Fruit fly (Drosophila melanogaster) whole organism, prepupa: Measurements from ENCODE around the gene Ppt1.

Experiments used
- CG11294 ChIP-seq: fragments of 200-800 bp; sonication (Bioruptor generic); IDR thresholded peaks from 2 replicates; pipeline ENCODE4 v1.3.6; 2022; ENCODE audit warnings: missing biosample characterization, missing genetic modification characterization
- CG11762 ChIP-seq: fragments of 200-800 bp; sonication (Bioruptor generic); optimal IDR thresholded peaks from 3 replicates; lab custom pipeline; 2016; ENCODE audit warnings: missing biosample characterization, missing genetic modification characterization; ENCODE audit not compliant: insufficient read depth
- CG16779 ChIP-seq: fragments of 200-800 bp; sonication (Bioruptor generic); optimal IDR thresholded peaks from 3 replicates; lab custom pipeline; 2017; ENCODE audit warnings: missing biosample characterization, mild to moderate bottlenecking, missing genetic modification characterization
- CG3032 ChIP-seq: fragments of 200-800 bp; optimal IDR thresholded peaks from 2 replicates; lab custom pipeline; 2019; ENCODE audit warnings: missing biosample characterization, mild to moderate bottlenecking, missing genetic modification characterization, moderate library complexity
- CG34406 ChIP-seq: fragments of 200-800 bp; sonication (Bioruptor generic); optimal IDR thresholded peaks from 3 replicates; lab custom pipeline; 2016; ENCODE audit warnings: missing biosample characterization, missing genetic modification characterization
- CG6854 ChIP-seq: fragments of 200-800 bp; sonication (Bioruptor generic); optimal IDR thresholded peaks from 2 replicates; lab custom pipeline; 2017; ENCODE audit warnings: missing biosample characterization, mild to moderate bottlenecking, missing genetic modification characterization
- OdsH ChIP-seq: fragments of 200-800 bp; sonication (Bioruptor generic); optimal IDR thresholded peaks from 3 replicates; lab custom pipeline; 2016; ENCODE audit warnings: missing biosample characterization, missing genetic modification characterization
- Sox14 ChIP-seq: fragments of 200-800 bp; sonication (Bioruptor generic); optimal IDR thresholded peaks from 3 replicates; lab custom pipeline; 2016; ENCODE audit warnings: missing biosample characterization, missing genetic modification characterization
- dac ChIP-seq: fragments of 200-800 bp; sonication (Bioruptor generic); optimal IDR thresholded peaks from 2 replicates; lab custom pipeline; 2017; ENCODE audit warnings: missing biosample characterization, mild to moderate bottlenecking, missing genetic modification characterization
- fd59A ChIP-seq: fragments of 200-800 bp; sonication (Bioruptor generic); optimal IDR thresholded peaks from 2 replicates; lab custom pipeline; 2017; ENCODE audit warnings: missing biosample characterization, mild to moderate bottlenecking, missing genetic modification characterization, missing genetic modification reagents
- lz ChIP-seq: fragments of 200-800 bp; sonication (Bioruptor generic); optimal IDR thresholded peaks from 3 replicates; lab custom pipeline; 2016; ENCODE audit warnings: missing biosample characterization, missing genetic modification characterization
- net ChIP-seq: fragments of 200-800 bp; sonication (Bioruptor generic); optimal IDR thresholded peaks from 3 replicates; lab custom pipeline; 2016; ENCODE audit warnings: missing biosample characterization, missing genetic modification characterization
- spab ChIP-seq: fragments of 200-800 bp; sonication (Bioruptor generic); optimal IDR thresholded peaks from 2 replicates; lab custom pipeline; 2017; ENCODE audit warnings: missing biosample characterization, mild to moderate bottlenecking, missing genetic modification characterization, missing genetic modification reagents
- vri ChIP-seq: fragments of 200-800 bp; sonication (Bioruptor generic); optimal IDR thresholded peaks from 3 replicates; lab custom pipeline; 2016; ENCODE audit warnings: missing biosample characterization, mild to moderate bottlenecking, missing genetic modification characterization

DNA sequence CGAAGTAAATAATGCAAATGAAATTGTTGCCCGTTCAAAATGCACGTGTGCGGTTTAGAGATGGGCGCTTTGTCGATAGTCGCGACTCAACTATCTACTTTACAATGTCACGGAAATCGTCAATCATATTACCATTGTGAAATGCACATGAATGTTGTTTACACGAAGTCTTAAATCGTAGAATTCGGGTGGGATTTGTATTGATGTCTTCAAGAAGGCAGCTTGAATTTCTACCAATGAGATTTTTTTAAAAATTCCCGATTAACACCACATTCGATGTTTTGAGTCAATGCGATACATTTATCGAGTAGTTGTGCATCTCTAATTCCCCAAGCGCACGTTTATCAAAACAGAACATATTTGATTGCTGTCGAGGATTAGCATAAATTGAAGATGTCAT lies 30.2 kb upstream of the Ppt1 start, which contains the start of gene CG1789:
- TF ChIP-seq CG11762 (GFP tag; lab: Kevin White, UChicago) (no peak), dac (GFP tag; lab: Kevin White, UChicago) (no peak), CG3032 (tag; lab: Kevin White, UChicago) (peak; percentile 36), OdsH (no peak), vri (GFP tag; lab: Kevin White, UChicago) (no peak), CG16779 (tag; lab: Kevin White, UChicago) (no peak), spab (GFP tag; lab: Kevin White, UChicago) (no peak), net (no peak), fd59A (GFP tag; lab: Kevin White, UChicago) (no peak), Sox14 (GFP tag; lab: Kevin White, UChicago) (no peak), lz (GFP tag; lab: Kevin White, UChicago) (peak; percentile 23), CG11294 (GFP tag; lab: Robert Waterston, UW) (no peak), CG34406 (no peak), CG6854 (GFP tag; lab: Kevin White, UChicago) (no peak)
